Fruit fly (Drosophila melanogaster): Measurements from ENCODE around the gene CG6974.

CG6974 gene

DNA sequence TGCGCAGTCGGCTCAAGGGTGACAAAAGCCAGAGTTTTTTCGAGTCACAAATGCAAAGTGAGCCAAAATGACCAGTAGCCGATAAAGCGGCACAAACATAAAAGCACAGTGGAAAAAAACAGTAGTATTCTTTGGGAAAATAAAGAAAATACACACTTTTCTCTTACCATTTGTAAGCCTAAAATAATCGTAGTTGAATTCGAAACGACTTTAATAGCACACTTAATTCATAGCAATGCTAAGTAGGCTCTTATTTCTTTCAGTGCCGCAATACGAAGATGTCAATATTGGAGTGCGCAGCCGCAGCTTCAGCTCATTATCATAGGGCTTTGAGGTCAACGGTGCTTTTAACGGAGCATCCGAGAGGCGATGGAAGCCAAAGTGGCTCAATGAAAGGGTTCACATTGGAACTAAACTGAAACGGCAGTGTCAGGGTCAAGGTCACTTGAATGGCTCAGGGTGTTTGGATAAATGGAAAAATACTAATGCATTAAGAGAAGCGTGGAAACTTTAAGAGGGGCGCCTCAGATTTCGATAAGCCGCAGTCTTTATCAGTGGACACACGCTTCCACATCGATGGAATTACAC is 8.6 kb upstream of the CG6974 start (continued):
- peak; percentile 85 for TF ChIP-seq ara (GFP tag; IDR thresholded peaks at IDR 0.05)
- peak; percentile 87 for TF ChIP-seq CG17328 (GFP tag; IDR thresholded peaks at IDR 0.05)
- no peak for TF ChIP-seq D (optimal IDR thresholded peaks at IDR 0.05)
- peak; percentile 72 for TF ChIP-seq D (GFP tag; optimal IDR thresholded peaks at IDR 0.05)
- peak; percentile 88 for TF ChIP-seq Abd-B (GFP tag; optimal IDR thresholded peaks at IDR 0.05)
- no peak for TF ChIP-seq CG14860 (GFP tag; IDR thresholded peaks at IDR 0.05; ENCODE audit: partially characterized antibody)
- TF ChIP-seq CG7271 (tag; optimal IDR thresholded peaks at IDR 0.05) = peak; percentile 28
- peak; percentile 74; the same call in 1 of the 3 replicates for TF ChIP-seq CG2889 (GFP tag; IDR thresholded peaks at IDR 0.05)
- peak; percentile 93 for TF ChIP-seq Aef1 (GFP tag; IDR thresholded peaks at IDR 0.05)
- TF ChIP-seq Med (GFP tag) = peak; percentile 98
- TF ChIP-seq dati (GFP tag; IDR thresholded peaks at IDR 0.05) = peak; percentile 72
- peak; percentile 79 for TF ChIP-seq slp2 (GFP tag; optimal IDR thresholded peaks at IDR 0.05)
- TF ChIP-seq wor (GFP tag; IDR thresholded peaks at IDR 0.05) = peak; percentile 79
- peak; percentile 70 for TF ChIP-seq trh (GFP tag; optimal IDR thresholded peaks at IDR 0.05)
- TF ChIP-seq chif (GFP tag; optimal IDR thresholded peaks at IDR 0.05) = peak; percentile 73 to 85
- TF ChIP-seq dimm (GFP tag; IDR thresholded peaks at IDR 0.05) = peak; percentile 72
- TF ChIP-seq MBD-R2 (GFP tag; IDR thresholded peaks at IDR 0.05) = peak; percentile 61; the same call in 1 of the 2 replicates
- TF ChIP-seq CG8290 (GFP tag; optimal IDR thresholded peaks at IDR 0.05) = peak; percentile 68
- TF ChIP-seq CG8290 (tag; optimal IDR thresholded peaks at IDR 0.05) = peak in 1 of 2 experiments; percentile 86
- TF ChIP-seq aop (GFP tag; IDR thresholded peaks at IDR 0.05) = peak; percentile 59; the same call in 1 of the 2 replicates
- peak; percentile 57 for TF ChIP-seq CG10462 (GFP tag; optimal IDR thresholded peaks at IDR 0.05)
- TF ChIP-seq Eip74EF (GFP tag; optimal IDR thresholded peaks at IDR 0.05) = peak in 1 of 2 experiments; percentile 40
- TF ChIP-seq CG13123 (GFP tag; optimal IDR thresholded peaks at IDR 0.05) = peak; percentile 52
- TF ChIP-seq CG11696 (GFP tag; IDR thresholded peaks at IDR 0.05) = peak; percentile 81
- peak; percentile 84; the same call in 2 of the 3 replicates for TF ChIP-seq gce (GFP tag; IDR thresholded peaks at IDR 0.05)
- no peak for TF ChIP-seq unc-4 (GFP tag; IDR thresholded peaks at IDR 0.05; ENCODE audit: partially characterized antibody)
- TF ChIP-seq GATAe (GFP tag; conservative IDR thresholded peaks at IDR 0.05) = no peak; the same call in 1 of the 2 replicates
- TF ChIP-seq insv (GFP tag; optimal IDR thresholded peaks at IDR 0.05) = peak in 1 of 2 experiments; percentile 0
- no peak for TF ChIP-seq CG1832 (GFP tag; optimal IDR thresholded peaks at IDR 0.05)
- TF ChIP-seq odd (GFP tag; optimal IDR thresholded peaks at IDR 0.05) = peak; percentile 74
- TF ChIP-seq Hsf (GFP tag; optimal IDR thresholded peaks at IDR 0.05) = peak; percentile 84
- peak; percentile 93 for TF ChIP-seq Ets65A (GFP tag)
- peak; percentile 62 for TF ChIP-seq run (tag; optimal IDR thresholded peaks at IDR 0.05)
- TF ChIP-seq CG12104 (GFP tag; optimal IDR thresholded peaks at IDR 0.05) = peak; percentile 40
- TF ChIP-seq salm (tag; optimal IDR thresholded peaks at IDR 0.05) = peak; percentile 69
- peak; percentile 91 for TF ChIP-seq Ada2b (GFP tag; IDR thresholded peaks at IDR 0.05)
- TF ChIP-seq row (GFP tag; IDR thresholded peaks at IDR 0.05) = peak; percentile 90
- peak; percentile 62 for TF ChIP-seq CG17568 (GFP tag; optimal IDR thresholded peaks at IDR 0.05)
- peak; percentile 85 for TF ChIP-seq CkIIα-i1 (GFP tag; IDR thresholded peaks at IDR 0.05)
- peak; percentile 59 for TF ChIP-seq zen (tag; optimal IDR thresholded peaks at IDR 0.05)
- TF ChIP-seq CG1792 (GFP tag; optimal IDR thresholded peaks at IDR 0.05) = peak; percentile 84
- no peak for TF ChIP-seq gcm (GFP tag; optimal IDR thresholded peaks at IDR 0.05)
- peak; percentile 74 for TF ChIP-seq Hmr (GFP tag; optimal IDR thresholded peaks at IDR 0.05)
- TF ChIP-seq seq (GFP tag; IDR thresholded peaks at IDR 0.05) = peak; percentile 90
- TF ChIP-seq B-H2 (GFP tag; optimal IDR thresholded peaks at IDR 0.05) = no peak
- no peak for TF ChIP-seq pan (optimal IDR thresholded peaks at IDR 0.05)
- TF ChIP-seq pan (GFP tag; optimal IDR thresholded peaks at IDR 0.05 in 1 of 2, IDR thresholded peaks at IDR 0.05 in 1 of 2) = peak in 1 of 2 experiments; percentile 94
- TF ChIP-seq crc (GFP tag; optimal IDR thresholded peaks at IDR 0.05) = peak; percentile 80
- TF ChIP-seq CG17186 (GFP tag; optimal IDR thresholded peaks at IDR 0.05) = peak; percentile 14
- peak; percentile 66 for TF ChIP-seq CG6813 (GFP tag; optimal IDR thresholded peaks at IDR 0.05)
- peak; percentile 95 for TF ChIP-seq Ptx1 (GFP tag; IDR thresholded peaks at IDR 0.05)

Data from whole organism, embryonic.